Worm (Caenorhabditis elegans): ENCODE data around the gene nep-12.

nep-12 gene

DNA sequence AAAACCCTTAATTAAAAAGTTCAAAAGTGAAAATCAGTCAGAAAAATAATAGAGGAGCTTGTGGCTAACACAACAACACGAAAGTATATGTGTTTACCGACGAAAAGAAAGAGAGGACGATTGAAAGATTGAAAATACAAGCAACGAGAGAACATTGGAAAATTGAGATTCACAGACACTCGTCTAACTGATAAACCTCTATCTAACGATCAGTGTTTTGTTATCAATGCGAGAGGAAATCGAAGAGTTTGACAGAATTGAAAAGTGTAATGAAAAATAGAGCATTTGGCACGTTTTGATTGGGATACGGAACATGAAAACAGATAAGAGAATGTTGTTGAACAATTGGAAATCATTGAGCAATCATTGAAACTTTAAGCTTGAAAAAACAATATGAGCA, 55.6 kb downstream of the nep-12 start (continued):
- TF ChIP-seq lin-13 (GFP tag; optimal IDR thresholded peaks at IDR 0.05) (no peak), nhr-42 (GFP tag; IDR thresholded peaks at IDR 0.05) (no peak), spr-1 (tag; optimal IDR thresholded peaks at IDR 0.05) (peak; percentile 34), ZK546.5 (tag; optimal IDR thresholded peaks at IDR 0.05) (no peak), T26A8.4 (GFP tag; IDR thresholded peaks at IDR 0.05) (no peak), nhr-41 (GFP tag; IDR thresholded peaks at IDR 0.05) (no peak), ceh-44 (GFP tag; IDR thresholded peaks at IDR 0.05) (no peak), egl-43 (GFP tag; IDR thresholded peaks at IDR 0.05) (no peak), ctbp-1 (GFP tag; IDR thresholded peaks at IDR 0.05) (no peak), attf-4 (tag; optimal IDR thresholded peaks at IDR 0.05) (no peak), nhr-111 (GFP tag; optimal IDR thresholded peaks at IDR 0.05) (no peak), lin-38 (GFP tag; IDR thresholded peaks at IDR 0.05) (no peak), nhr-237 (tag; optimal IDR thresholded peaks at IDR 0.05) (no peak), lin-1 (GFP tag; IDR thresholded peaks at IDR 0.05) (peak; percentile 73), hmg-1.1 (GFP tag; IDR thresholded peaks at IDR 0.05) (no peak), nhr-25 (tag; optimal IDR thresholded peaks at IDR 0.05; ENCODE audit: borderline replicate concordance, insufficient read depth) (no peak), hlh-11 (tag; optimal IDR thresholded peaks at IDR 0.05) (peak; percentile 91), ceh-82 (tag; optimal IDR thresholded peaks at IDR 0.05) (no peak)

- TF ChIP-seq unc-39 (tag; optimal IDR thresholded peaks at IDR 0.05), result no peak
- TF ChIP-seq tag-97 (GFP tag; IDR thresholded peaks at IDR 0.05), result no peak
- no peak for TF ChIP-seq arid-1 (GFP tag; conservative IDR thresholded peaks at IDR 0.05)
- TF ChIP-seq egl-43 (GFP tag; IDR thresholded peaks at IDR 0.05), result no peak
- TF ChIP-seq ZK337.2 (GFP tag; IDR thresholded peaks at IDR 0.05), result no peak
- TF ChIP-seq D1046.2 (GFP tag; IDR thresholded peaks at IDR 0.05), result no peak
- TF ChIP-seq dmd-6 (GFP tag; IDR thresholded peaks at IDR 0.05), result no peak
- TF ChIP-seq snpc-4 (tag; optimal IDR thresholded peaks at IDR 0.05), result no peak
- no peak for TF ChIP-seq lsy-2 (tag; optimal IDR thresholded peaks at IDR 0.05)
- no peak for TF ChIP-seq dpl-1 (GFP tag; optimal IDR thresholded peaks at IDR 0.05)
- TF ChIP-seq F49E8.2 (tag; optimal IDR thresholded peaks at IDR 0.05; ENCODE audit: borderline replicate concordance), result no peak
- TF ChIP-seq ctbp-1 (GFP tag; IDR thresholded peaks at IDR 0.05), result no peak
- TF ChIP-seq madf-9 (GFP tag; conservative IDR thresholded peaks at IDR 0.05), result no peak
- no peak for TF ChIP-seq fos-1 (tag; optimal IDR thresholded peaks at IDR 0.05)
- no peak for TF ChIP-seq ama-1 (optimal IDR thresholded peaks at IDR 0.05)
- no peak for TF ChIP-seq skn-1 (tag; optimal IDR thresholded peaks at IDR 0.05)
- no peak for TF ChIP-seq ZK546.5 (tag; optimal IDR thresholded peaks at IDR 0.05)
- TF ChIP-seq dmd-9 (GFP tag; IDR thresholded peaks at IDR 0.05), result no peak
- TF ChIP-seq php-3 (GFP tag; IDR thresholded peaks at IDR 0.05), result no peak
These were observed 56.6 kb downstream of the nep-12 start, which contains the start of gene ttr-41 for ce11 chrII:4727769-4728168. Gene ttr-41, minus strand, starts transcription at chrII:4727869.

DNA sequence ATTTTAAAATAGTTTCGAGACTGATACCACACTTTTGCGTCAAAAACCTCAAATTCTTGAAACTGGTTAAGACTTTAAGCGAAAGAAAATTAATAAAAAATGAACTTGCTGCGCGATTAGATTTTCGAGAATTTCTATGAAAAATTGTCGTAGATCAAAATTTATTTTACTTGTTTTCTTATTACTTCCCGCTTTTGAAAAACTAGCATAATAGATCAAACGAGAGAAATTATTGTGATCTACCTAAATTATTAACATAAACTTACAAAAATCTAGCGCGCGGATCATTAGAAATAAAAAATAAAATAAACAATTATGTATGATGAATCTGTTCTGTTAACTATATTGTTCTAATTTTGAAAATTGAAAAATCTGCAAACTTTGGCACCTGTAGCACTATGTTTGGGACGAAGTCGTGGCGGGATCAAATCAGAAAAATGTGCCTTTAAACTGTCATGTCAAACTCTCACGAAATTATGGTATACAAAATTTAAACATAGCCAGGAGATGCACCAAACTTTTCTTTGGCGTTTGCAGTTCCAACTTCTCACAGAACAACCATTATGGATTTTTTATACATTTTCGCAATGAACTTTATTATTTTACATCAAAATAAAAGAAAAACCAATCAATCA, 57.5 kb downstream of the nep-12 start:
- TF ChIP-seq madf-5 (GFP tag; IDR thresholded peaks at IDR 0.05) (no peak), ceh-20 (GFP tag; IDR thresholded peaks at IDR 0.05) (no peak), dve-1 (tag; optimal IDR thresholded peaks at IDR 0.05; ENCODE audit: insufficient read depth) (peak; percentile 47), nhr-10 (tag; optimal IDR thresholded peaks at IDR 0.05) (no peak), F26F4.8 (GFP tag; conservative IDR thresholded peaks at IDR 0.05) (no peak), tag-97 (GFP tag; IDR thresholded peaks at IDR 0.05) (no peak), unc-62 (GFP tag; optimal IDR thresholded peaks at IDR 0.05 in 1 of 2) (peak in 1 of 2 experiments; percentile 69), unc-62 (tag; optimal IDR thresholded peaks at IDR 0.05) (no peak), T26A8.4 (GFP tag; IDR thresholded peaks at IDR 0.05) (0 out of 2 replicates have a peak, but pooled peaks have one; percentile 23), D1046.2 (GFP tag; IDR thresholded peaks at IDR 0.05) (no peak), vab-7 (GFP tag; IDR thresholded peaks at IDR 0.05) (no peak), lin-29 (GFP tag; IDR thresholded peaks at IDR 0.05) (no peak), fkh-10 (GFP tag; optimal IDR thresholded peaks at IDR 0.05) (no peak), daf-16 (GFP tag; optimal IDR thresholded peaks at IDR 0.05) (no peak), daf-16 (tag; optimal IDR thresholded peaks at IDR 0.05) (peak; percentile 16), ama-1 (optimal IDR thresholded peaks at IDR 0.05) (peak; percentile 75)
